Worm (Caenorhabditis elegans): ENCODE data around the gene tag-164.

tag-164 gene

ce11 chrIII:13462138-13462634 is 2.8 kb downstream of the tag-164 start, which contains the start of the genes abcf-2 and T27E9.2:
TSS of gene abcf-2 (minus strand) at chrIII:13462238.
TSS of gene T27E9.2 (minus strand) at chrIII:13462584.
- no peak for TF ChIP-seq ets-7 (tag; optimal IDR thresholded peaks at IDR 0.05)
- no peak for TF ChIP-seq hnd-1 (tag; optimal IDR thresholded peaks at IDR 0.05)
- no peak for TF ChIP-seq B0310.2 (tag; optimal IDR thresholded peaks at IDR 0.05)
- TF ChIP-seq tbx-37 (GFP tag; conservative IDR thresholded peaks at IDR 0.05) = no peak
- TF ChIP-seq ama-1 (optimal IDR thresholded peaks at IDR 0.05) = no peak
- no peak for TF ChIP-seq tbx-11 (GFP tag; IDR thresholded peaks at IDR 0.05)
- no peak for TF ChIP-seq ceh-13 (GFP tag; optimal IDR thresholded peaks at IDR 0.05)
- no peak for TF ChIP-seq hmbx-1 (tag; optimal IDR thresholded peaks at IDR 0.05)

DNA sequence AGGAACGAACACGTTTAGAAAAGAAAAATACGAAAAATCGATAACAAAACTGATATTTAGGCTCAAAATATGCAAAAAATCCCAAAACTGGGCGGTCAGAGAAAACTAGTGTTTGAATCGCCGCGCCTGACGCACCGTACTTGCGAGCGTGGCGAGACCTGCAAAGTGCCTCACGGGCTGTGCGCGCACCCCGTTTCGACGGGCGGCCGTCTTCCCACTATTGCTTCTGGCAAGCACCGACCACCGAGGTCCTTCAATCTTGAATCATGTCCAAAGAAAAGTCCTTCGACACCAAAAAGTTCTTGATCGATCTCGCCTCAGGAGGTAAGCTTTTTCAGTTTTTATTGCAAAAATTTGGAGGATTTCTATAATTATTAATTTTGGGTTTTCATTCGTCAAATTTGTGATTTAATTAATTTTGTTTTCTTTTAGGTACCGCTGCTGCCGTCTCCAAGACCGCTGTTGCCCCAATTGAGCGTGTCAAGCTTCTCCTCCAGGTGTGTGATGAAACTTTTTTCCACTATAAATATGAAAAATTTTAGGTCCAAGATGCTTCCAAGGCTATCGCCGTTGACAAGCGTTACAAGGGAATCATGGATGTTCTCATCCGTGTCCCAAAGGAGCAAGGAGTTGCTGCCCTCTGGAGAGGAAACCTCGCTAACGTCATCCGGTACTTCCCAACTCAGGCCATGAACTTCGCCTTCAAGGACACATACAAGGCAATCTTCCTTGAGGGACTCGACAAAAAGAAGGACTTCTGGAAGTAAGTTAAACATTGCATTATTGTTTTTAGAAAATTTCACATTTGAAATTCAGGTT is 3.8 kb downstream of the tag-164 start, which contains the start of gene ant-1.1:
ant-1.1 (plus strand) TSS at position 199 of the 819 bp plus-strand sequence.
- no peak for TF ChIP-seq tbx-11 (GFP tag; IDR thresholded peaks at IDR 0.05)
- no peak for TF ChIP-seq ceh-13 (GFP tag; optimal IDR thresholded peaks at IDR 0.05)
- TF ChIP-seq tbx-37 (GFP tag; conservative IDR thresholded peaks at IDR 0.05) = peak; percentile 59
- peak; percentile 80 for TF ChIP-seq F13C5.2 (tag; optimal IDR thresholded peaks at IDR 0.05)
- peak; percentile 62 for TF ChIP-seq hmg-4 (GFP tag; optimal IDR thresholded peaks at IDR 0.05)
- TF ChIP-seq sea-1 (GFP tag; conservative IDR thresholded peaks at IDR 0.05) = 0 out of 2 replicates have a peak, but pooled peaks have one; percentile 44
- TF ChIP-seq pes-1 (GFP tag; IDR thresholded peaks at IDR 0.05) = peak; percentile 52; the same call in 1 of the 2 replicates
- TF ChIP-seq tra-4 (tag; optimal IDR thresholded peaks at IDR 0.05) = peak; percentile 24
- TF ChIP-seq flt-1 (GFP tag; IDR thresholded peaks at IDR 0.05) = no peak
- TF ChIP-seq scrt-1 (GFP tag; IDR thresholded peaks at IDR 0.05) = 0 out of 2 replicates have a peak, but pooled peaks have one; percentile 20
- TF ChIP-seq ceh-36 (tag; optimal IDR thresholded peaks at IDR 0.05) = peak; percentile 20

DNA sequence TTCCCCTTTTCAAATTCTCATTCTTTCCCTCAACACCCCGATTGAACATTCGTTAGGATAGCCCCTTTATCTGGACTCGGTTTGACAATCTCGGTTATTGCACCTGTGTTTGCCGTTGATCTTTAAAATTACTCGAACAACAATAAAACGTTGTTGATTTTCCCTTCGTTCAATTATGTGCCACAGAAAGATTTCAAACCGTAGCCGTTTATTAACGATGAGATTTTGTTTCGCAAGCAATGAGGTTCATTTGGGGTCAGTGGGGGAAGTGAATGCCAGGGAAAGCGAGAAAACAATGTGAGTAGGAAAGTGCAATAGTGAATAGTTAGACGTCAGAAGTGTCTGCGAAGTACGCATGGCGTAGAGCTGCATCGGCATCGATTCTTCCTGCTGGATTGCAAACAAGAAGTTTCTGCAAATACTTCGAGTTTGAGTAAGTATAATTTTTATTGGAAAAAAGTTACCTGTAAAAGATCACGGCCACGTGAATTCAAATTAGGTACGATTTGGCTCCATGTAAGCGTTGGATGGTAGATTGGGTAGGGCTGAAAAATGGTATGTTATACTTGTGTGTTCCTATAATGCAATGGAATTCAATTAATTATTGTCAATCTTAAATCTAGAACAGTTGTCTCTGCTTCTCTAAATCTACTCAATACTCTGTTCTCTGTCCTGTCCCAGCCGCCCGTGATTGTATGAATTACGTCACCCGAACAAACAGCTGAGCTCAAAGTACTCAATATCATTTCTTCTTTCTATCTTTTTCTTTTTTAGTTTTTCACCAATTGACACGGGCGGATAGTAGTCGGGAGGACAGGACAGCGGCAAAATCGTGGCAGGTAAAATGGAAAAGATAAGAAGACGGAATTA is 5.4 kb downstream of the tag-164 start, which contains the start of gene kel-3:
kel-3 (plus strand) TSS at position 328 of the 870 bp plus-strand sequence.
- no peak for TF ChIP-seq scrt-1 (GFP tag; IDR thresholded peaks at IDR 0.05)
- TF ChIP-seq ceh-36 (tag; optimal IDR thresholded peaks at IDR 0.05) = no peak
- TF ChIP-seq ets-7 (tag; optimal IDR thresholded peaks at IDR 0.05) = no peak
- peak; percentile 62 for TF ChIP-seq ama-1 (optimal IDR thresholded peaks at IDR 0.05)
- TF ChIP-seq hmbx-1 (tag; optimal IDR thresholded peaks at IDR 0.05) = no peak

- TF ChIP-seq tbx-11 (GFP tag; IDR thresholded peaks at IDR 0.05) (no peak), B0310.2 (tag; optimal IDR thresholded peaks at IDR 0.05) (no peak), hmg-4 (GFP tag; optimal IDR thresholded peaks at IDR 0.05) (no peak), ceh-36 (tag; optimal IDR thresholded peaks at IDR 0.05) (no peak), hnd-1 (tag; optimal IDR thresholded peaks at IDR 0.05) (no peak), flt-1 (GFP tag; IDR thresholded peaks at IDR 0.05) (no peak), aly-1 (tag; optimal IDR thresholded peaks at IDR 0.05) (no peak), ceh-13 (GFP tag; optimal IDR thresholded peaks at IDR 0.05) (no peak), F13C5.2 (tag; optimal IDR thresholded peaks at IDR 0.05) (no peak), hmbx-1 (tag; optimal IDR thresholded peaks at IDR 0.05) (no peak), ets-7 (tag; optimal IDR thresholded peaks at IDR 0.05) (no peak), tbx-37 (GFP tag; conservative IDR thresholded peaks at IDR 0.05) (no peak)
These were observed 6.7 kb downstream of the tag-164 start, which contains the start of gene cdk-5 for ce11 chrIII:13465918-13466592. TSS of gene cdk-5 (minus strand) at chrIII:13466342.

DNA sequence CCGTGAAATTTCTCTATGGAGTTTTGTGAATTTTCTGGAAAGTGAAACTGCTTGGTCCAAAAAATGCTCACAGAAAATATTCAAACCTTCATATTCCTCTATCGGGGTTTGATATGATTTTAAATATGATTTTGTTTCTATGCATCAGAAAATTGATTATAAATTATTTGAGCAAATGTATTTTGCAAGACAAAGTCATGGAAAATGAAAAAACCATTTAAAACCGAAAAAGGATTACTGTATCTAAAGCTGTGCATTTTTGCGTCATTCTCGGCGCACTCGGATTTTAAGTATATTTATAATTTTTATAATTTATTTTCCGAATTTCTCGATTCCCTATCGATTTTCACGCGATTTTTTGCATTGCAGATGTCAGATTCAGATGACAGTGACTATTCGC is 12.2 kb downstream of the tag-164 start, which contains the start of gene pssy-2:
pssy-2 (plus strand) TSS at position 301 of the 400 bp plus-strand sequence.
- TF ChIP-seq scrt-1 (GFP tag; IDR thresholded peaks at IDR 0.05) (no peak), F13C5.2 (tag; optimal IDR thresholded peaks at IDR 0.05) (no peak), ama-1 (optimal IDR thresholded peaks at IDR 0.05) (no peak), flt-1 (GFP tag; IDR thresholded peaks at IDR 0.05) (no peak), hnd-1 (tag; optimal IDR thresholded peaks at IDR 0.05) (no peak), tbx-37 (GFP tag; conservative IDR thresholded peaks at IDR 0.05) (no peak), aly-1 (tag; optimal IDR thresholded peaks at IDR 0.05) (no peak), B0310.2 (tag; optimal IDR thresholded peaks at IDR 0.05) (no peak), ceh-13 (GFP tag; optimal IDR thresholded peaks at IDR 0.05) (no peak), ets-7 (tag; optimal IDR thresholded peaks at IDR 0.05) (no peak), sea-1 (GFP tag; conservative IDR thresholded peaks at IDR 0.05) (no peak), tbx-11 (GFP tag; IDR thresholded peaks at IDR 0.05) (no peak)

DNA sequence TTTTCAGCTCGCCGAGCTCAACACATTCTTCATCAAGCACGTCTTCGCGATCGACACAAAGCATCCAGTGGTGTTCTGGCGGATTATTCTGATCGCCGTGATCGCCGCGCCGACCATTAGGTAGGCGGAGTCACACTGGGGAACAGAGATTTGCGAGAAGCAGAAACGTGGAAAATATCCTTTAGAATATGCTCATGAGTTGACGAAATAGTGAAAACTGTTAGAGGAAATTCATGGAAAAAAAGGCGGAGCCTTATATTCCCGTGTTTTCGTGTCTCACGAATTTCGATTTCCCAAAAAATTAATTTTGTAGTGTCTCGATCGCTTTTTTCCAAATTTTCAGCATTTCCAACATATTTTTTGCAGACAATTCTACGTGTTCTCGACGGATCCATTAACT is 15.1 kb downstream of the tag-164 start:
- TF ChIP-seq ceh-13 (GFP tag; optimal IDR thresholded peaks at IDR 0.05) (no peak), hmg-4 (GFP tag; optimal IDR thresholded peaks at IDR 0.05) (no peak), tbx-11 (GFP tag; IDR thresholded peaks at IDR 0.05) (no peak), hmbx-1 (tag; optimal IDR thresholded peaks at IDR 0.05) (no peak), tra-4 (tag; optimal IDR thresholded peaks at IDR 0.05) (no peak), B0310.2 (tag; optimal IDR thresholded peaks at IDR 0.05) (no peak), aly-1 (tag; optimal IDR thresholded peaks at IDR 0.05) (no peak), tbx-37 (GFP tag; conservative IDR thresholded peaks at IDR 0.05) (peak; percentile 21; the same call in 1 of the 2 replicates)

Measured in whole organism, early embryonic.